Fruit fly (Drosophila melanogaster): ENCODE data around the gene Gtpx.

The Gtpx gene

dm6 chr3L:3308676-3309613, 17.1 kb upstream of the Gtpx start (continued):
- TF ChIP-seq CG14050 (GFP tag; IDR thresholded peaks at IDR 0.05), result no peak
- peak; percentile 84 for TF ChIP-seq grn (GFP tag; optimal IDR thresholded peaks at IDR 0.05)
- TF ChIP-seq Sox100B (GFP tag; optimal IDR thresholded peaks at IDR 0.05), result no peak
- TF ChIP-seq Fer3 (tag; optimal IDR thresholded peaks at IDR 0.05), result no peak
- no peak for TF ChIP-seq gem (tag; optimal IDR thresholded peaks at IDR 0.05)
- peak; percentile 41 for TF ChIP-seq caup (GFP tag; optimal IDR thresholded peaks at IDR 0.05; ENCODE audit: severe bottlenecking)
- no peak for TF ChIP-seq CG18011 (GFP tag; optimal IDR thresholded peaks at IDR 0.05)
- TF ChIP-seq CG10366 (GFP tag; IDR thresholded peaks at IDR 0.05), result no peak
- TF ChIP-seq Abd-B (GFP tag; optimal IDR thresholded peaks at IDR 0.05), result no peak
- TF ChIP-seq Med (GFP tag), result peak; percentile 75
- TF ChIP-seq Meics (GFP tag; optimal IDR thresholded peaks at IDR 0.05), result no peak
- peak; percentile 92 for TF ChIP-seq cwo (GFP tag; optimal IDR thresholded peaks at IDR 0.05)
- TF ChIP-seq H15 (GFP tag; IDR thresholded peaks at IDR 0.05), result no peak
- no peak for TF ChIP-seq Fer2 (tag; optimal IDR thresholded peaks at IDR 0.05)
- TF ChIP-seq Vsx1 (GFP tag; optimal IDR thresholded peaks at IDR 0.05), result no peak
- no peak for TF ChIP-seq zen2 (GFP tag; IDR thresholded peaks at IDR 0.05; ENCODE audit: partially characterized antibody)
- TF ChIP-seq CG14965 (GFP tag; optimal IDR thresholded peaks at IDR 0.05; ENCODE audit: borderline replicate concordance), result no peak
- no peak for TF ChIP-seq gfzf (GFP tag; optimal IDR thresholded peaks at IDR 0.05)
- no peak for TF ChIP-seq unc-4 (GFP tag; IDR thresholded peaks at IDR 0.05; ENCODE audit: partially characterized antibody)
- no peak for TF ChIP-seq chn (GFP tag; optimal IDR thresholded peaks at IDR 0.05)
- TF ChIP-seq ham (GFP tag; IDR thresholded peaks at IDR 0.05), result no peak
- no peak for TF ChIP-seq Drgx (GFP tag; IDR thresholded peaks at IDR 0.05)
- no peak for TF ChIP-seq Elba2 (GFP tag; optimal IDR thresholded peaks at IDR 0.05)
- TF ChIP-seq ems (GFP tag; optimal IDR thresholded peaks at IDR 0.05), result no peak
- TF ChIP-seq CG16779 (GFP tag; IDR thresholded peaks at IDR 0.05), result no peak
- TF ChIP-seq CG18599 (GFP tag; optimal IDR thresholded peaks at IDR 0.05), result peak; percentile 30
- no peak for TF ChIP-seq gt (GFP tag; IDR thresholded peaks at IDR 0.05)
- TF ChIP-seq MESR4 (GFP tag; optimal IDR thresholded peaks at IDR 0.05), result no peak
- no peak for TF ChIP-seq Usf (GFP tag; optimal IDR thresholded peaks at IDR 0.05)
- TF ChIP-seq CG13775 (GFP tag; optimal IDR thresholded peaks at IDR 0.05), result no peak
- no peak for TF ChIP-seq Dad (GFP tag; optimal IDR thresholded peaks at IDR 0.05)
- no peak for TF ChIP-seq nmo (GFP tag; optimal IDR thresholded peaks at IDR 0.05)
- TF ChIP-seq vvl (GFP tag; IDR thresholded peaks at IDR 0.05), result no peak
- TF ChIP-seq CG9215 (GFP tag; IDR thresholded peaks at IDR 0.05), result no peak
- TF ChIP-seq Hr78 (GFP tag; optimal IDR thresholded peaks at IDR 0.05), result no peak
- no peak for TF ChIP-seq CG1529 (GFP tag; optimal IDR thresholded peaks at IDR 0.05)
- TF ChIP-seq hbn (GFP tag; IDR thresholded peaks at IDR 0.05; ENCODE audit: partially characterized antibody), result no peak
- TF ChIP-seq dmrt11E (tag; optimal IDR thresholded peaks at IDR 0.05), result no peak
- TF ChIP-seq stwl (tag; optimal IDR thresholded peaks at IDR 0.05), result no peak
- TF ChIP-seq lab (GFP tag; optimal IDR thresholded peaks at IDR 0.05), result peak; percentile 34
- TF ChIP-seq MTF-1 (GFP tag; optimal IDR thresholded peaks at IDR 0.05; ENCODE audit: borderline replicate concordance), result peak; percentile 99
- TF ChIP-seq CG6654 (GFP tag; optimal IDR thresholded peaks at IDR 0.05), result no peak
- TF ChIP-seq CG3163 (GFP tag; optimal IDR thresholded peaks at IDR 0.05), result no peak
- no peak for TF ChIP-seq Sox102F (GFP tag; optimal IDR thresholded peaks at IDR 0.05)
- TF ChIP-seq CG4282 (GFP tag; optimal IDR thresholded peaks at IDR 0.05), result no peak
- peak; percentile 36 for TF ChIP-seq CG6765 (GFP tag; optimal IDR thresholded peaks at IDR 0.05)
- TF ChIP-seq CG13296 (GFP tag; optimal IDR thresholded peaks at IDR 0.05), result peak; percentile 24
